Worm (Caenorhabditis elegans) whole organism, young adult: ENCODE results near the gene dnj-1.
"Not testable (repeated sequence)": the region's sequence is repeated elsewhere in the genome, so short reads cannot be mapped to it uniquely, and the experiment has no call there.

ENCODE experiments used
- D2030.7 ChIP-seq: fragments of 200-800 bp; sonication (Bioruptor generic); IDR thresholded peaks from 2 replicates; pipeline ENCODE4 v1.3.6; 2022; ENCODE audit warnings: missing genetic modification reagents, missing genetic modification characterization, missing compliant biosample characterization
- F33H1.4 ChIP-seq: fragments of 200-800 bp; sonication (Bioruptor generic); IDR thresholded peaks from 2 replicates; pipeline ENCODE4 v1.3.6; 2022; ENCODE audit warnings: missing genetic modification reagents, missing genetic modification characterization, missing compliant biosample characterization
- F52B5.7 ChIP-seq: sonication (generic microtip); optimal IDR thresholded peaks from 2 replicates; lab custom pipeline; 2016; ENCODE audit warnings: mild to moderate bottlenecking, missing genetic modification characterization, missing compliant biosample characterization
- T26A5.8 ChIP-seq: sonication (generic microtip); optimal IDR thresholded peaks from 2 replicates; lab custom pipeline; 2016; ENCODE audit warnings: missing genetic modification characterization, missing compliant biosample characterization
- Y95B8A.8 ChIP-seq: fragments of 200-800 bp; sonication (Bioruptor generic); IDR thresholded peaks from 2 replicates; pipeline ENCODE4 v1.3.6; 2022; ENCODE audit warnings: missing genetic modification reagents, missing genetic modification characterization, missing compliant biosample characterization
- ZK185.1 ChIP-seq: sonication (generic microtip); optimal IDR thresholded peaks from 2 replicates; lab custom pipeline; 2016; ENCODE audit warnings: mild to moderate bottlenecking, missing genetic modification characterization, missing compliant biosample characterization; ENCODE audit not compliant: poor library complexity, severe bottlenecking
- ama-1 ChIP-seq, 3 experiments: fragments of 150-350 bp in 1 of 3; sonication (generic microtip) in 2 of 3; optimal IDR thresholded peaks; 2 replicates each; lab custom pipeline; 2014 to 2018; ENCODE audit warnings: missing biosample characterization in 2 of 3, missing genetic modification characterization in 2 of 3, missing genetic modification reagents in 2 of 3
- attf-5 ChIP-seq: fragments of 200-800 bp; sonication (Bioruptor generic); optimal IDR thresholded peaks from 2 replicates; lab custom pipeline; 2018; ENCODE audit warnings: mild to moderate bottlenecking, missing genetic modification characterization, missing compliant biosample characterization
- bed-2 ChIP-seq: fragments of 200-800 bp; sonication (Bioruptor generic); IDR thresholded peaks from 2 replicates; pipeline ENCODE4 v1.3.6; 2022; ENCODE audit warnings: missing genetic modification reagents, missing genetic modification characterization, missing compliant biosample characterization
- cebp-1 ChIP-seq, 2 experiments: fragments of 200-800 bp in 1 of 2; sonication (Bioruptor generic) in 1 of 2; sonication (generic microtip) in 1 of 2; IDR thresholded peaks in 1 of 2; optimal IDR thresholded peaks in 1 of 2; 2 replicates each; pipeline versions ENCODE4 v1.3.6 to Lab custom; 2017 to 2022; ENCODE audit warnings: missing compliant biosample characterization in 2 of 2, missing genetic modification characterization in 2 of 2, mild to moderate bottlenecking in 1 of 2, missing genetic modification reagents in 1 of 2, moderate library complexity in 1 of 2
- ceh-27 ChIP-seq: fragments of 200-800 bp; sonication (Bioruptor generic); optimal IDR thresholded peaks from 2 replicates; lab custom pipeline; 2018; ENCODE audit warnings: mild to moderate bottlenecking, missing genetic modification characterization, moderate library complexity, missing compliant biosample characterization
- dox-1 ChIP-seq: fragments of 200-800 bp; sonication (Bioruptor generic); IDR thresholded peaks from 2 replicates; pipeline ENCODE4 v1.3.6; 2022; ENCODE audit warnings: missing genetic modification reagents, missing genetic modification characterization, missing compliant biosample characterization
- egrh-3 ChIP-seq: fragments of 200-800 bp; sonication (Bioruptor generic); IDR thresholded peaks from 2 replicates; pipeline ENCODE4 v1.3.6; 2022; ENCODE audit warnings: missing genetic modification reagents, missing genetic modification characterization, missing compliant biosample characterization
- ets-4 ChIP-seq: fragments of 200-800 bp; sonication (Bioruptor generic); optimal IDR thresholded peaks from 2 replicates; lab custom pipeline; 2018; ENCODE audit warnings: mild to moderate bottlenecking, missing genetic modification characterization, missing compliant biosample characterization
- gei-17 ChIP-seq: fragments of 200-800 bp; sonication (Bioruptor generic); optimal IDR thresholded peaks from 2 replicates; lab custom pipeline; 2018; ENCODE audit warnings: mild to moderate bottlenecking, missing genetic modification characterization, missing compliant biosample characterization
- hlh-12 ChIP-seq: sonication (generic microtip); optimal IDR thresholded peaks from 2 replicates; lab custom pipeline; 2016; ENCODE audit warnings: missing genetic modification characterization, missing compliant biosample characterization
- hlh-26 ChIP-seq: fragments of 200-800 bp; sonication (Bioruptor generic); conservative IDR thresholded peaks from 2 replicates; pipeline ENCODE4 v1.3.6; 2022; ENCODE audit warnings: missing genetic modification reagents, missing genetic modification characterization, missing compliant biosample characterization
- hmg-1.2 ChIP-seq: fragments of 200-800 bp; sonication (Bioruptor generic); IDR thresholded peaks from 2 replicates; pipeline ENCODE4 v1.3.6; 2022; ENCODE audit warnings: missing genetic modification reagents, missing genetic modification characterization, missing compliant biosample characterization
- hsf-1 ChIP-seq: fragments of 200-800 bp; sonication (Bioruptor generic); IDR thresholded peaks from 2 replicates; pipeline ENCODE4 v1.3.6; 2022; ENCODE audit warnings: missing genetic modification reagents, missing genetic modification characterization, missing compliant biosample characterization
- lin-40 ChIP-seq: sonication (generic microtip); optimal IDR thresholded peaks from 2 replicates; lab custom pipeline; 2016; ENCODE audit warnings: missing genetic modification characterization, mild to moderate bottlenecking, missing compliant biosample characterization, missing genotype, missing genetic modification reagents
- lin-54 ChIP-seq: fragments of 200-800 bp; sonication (Bioruptor generic); optimal IDR thresholded peaks from 2 replicates; lab custom pipeline; 2018; ENCODE audit warnings: mild to moderate bottlenecking, missing genetic modification characterization, missing compliant biosample characterization
- lsl-1 ChIP-seq: fragments of 200-800 bp; sonication (Bioruptor generic); optimal IDR thresholded peaks from 2 replicates; lab custom pipeline; 2018; ENCODE audit warnings: mild to moderate bottlenecking, missing genetic modification characterization, moderate library complexity, missing compliant biosample characterization
- madf-3 ChIP-seq: fragments of 200-800 bp; sonication (Bioruptor generic); IDR thresholded peaks from 2 replicates; pipeline ENCODE4 v1.3.6; 2022; ENCODE audit warnings: missing genetic modification reagents, missing genetic modification characterization, missing compliant biosample characterization
- madf-6 ChIP-seq: fragments of 200-800 bp; sonication (Bioruptor generic); IDR thresholded peaks from 2 replicates; pipeline ENCODE4 v1.3.6; 2022; ENCODE audit warnings: missing genetic modification reagents, missing genetic modification characterization, missing compliant biosample characterization
- madf-8 ChIP-seq: fragments of 200-800 bp; sonication (Bioruptor generic); conservative IDR thresholded peaks from 2 replicates; pipeline ENCODE4 v1.3.6; 2022; ENCODE audit warnings: missing genetic modification reagents, missing genetic modification characterization, missing compliant biosample characterization
- mcd-1 ChIP-seq: fragments of 200-800 bp; sonication (Bioruptor generic); IDR thresholded peaks from 2 replicates; pipeline ENCODE4 v1.3.6; 2022; ENCODE audit warnings: missing genetic modification reagents, missing genetic modification characterization, missing compliant biosample characterization
- nhr-80 ChIP-seq: sonication (generic microtip); optimal IDR thresholded peaks from 2 replicates; lab custom pipeline; 2016; ENCODE audit warnings: missing genetic modification characterization, missing compliant biosample characterization
- xnd-1 ChIP-seq: sonication (generic microtip); optimal IDR thresholded peaks from 2 replicates; lab custom pipeline; 2016; ENCODE audit warnings: missing genotype, missing genetic modification reagents, missing genetic modification characterization, missing compliant biosample characterization
- ztf-28 ChIP-seq: fragments of 200-800 bp; sonication (Bioruptor generic); IDR thresholded peaks from 2 replicates; pipeline ENCODE4 v1.3.6; 2022; ENCODE audit warnings: missing genetic modification reagents, missing genetic modification characterization, missing compliant biosample characterization

The dnj-1 gene

DNA sequence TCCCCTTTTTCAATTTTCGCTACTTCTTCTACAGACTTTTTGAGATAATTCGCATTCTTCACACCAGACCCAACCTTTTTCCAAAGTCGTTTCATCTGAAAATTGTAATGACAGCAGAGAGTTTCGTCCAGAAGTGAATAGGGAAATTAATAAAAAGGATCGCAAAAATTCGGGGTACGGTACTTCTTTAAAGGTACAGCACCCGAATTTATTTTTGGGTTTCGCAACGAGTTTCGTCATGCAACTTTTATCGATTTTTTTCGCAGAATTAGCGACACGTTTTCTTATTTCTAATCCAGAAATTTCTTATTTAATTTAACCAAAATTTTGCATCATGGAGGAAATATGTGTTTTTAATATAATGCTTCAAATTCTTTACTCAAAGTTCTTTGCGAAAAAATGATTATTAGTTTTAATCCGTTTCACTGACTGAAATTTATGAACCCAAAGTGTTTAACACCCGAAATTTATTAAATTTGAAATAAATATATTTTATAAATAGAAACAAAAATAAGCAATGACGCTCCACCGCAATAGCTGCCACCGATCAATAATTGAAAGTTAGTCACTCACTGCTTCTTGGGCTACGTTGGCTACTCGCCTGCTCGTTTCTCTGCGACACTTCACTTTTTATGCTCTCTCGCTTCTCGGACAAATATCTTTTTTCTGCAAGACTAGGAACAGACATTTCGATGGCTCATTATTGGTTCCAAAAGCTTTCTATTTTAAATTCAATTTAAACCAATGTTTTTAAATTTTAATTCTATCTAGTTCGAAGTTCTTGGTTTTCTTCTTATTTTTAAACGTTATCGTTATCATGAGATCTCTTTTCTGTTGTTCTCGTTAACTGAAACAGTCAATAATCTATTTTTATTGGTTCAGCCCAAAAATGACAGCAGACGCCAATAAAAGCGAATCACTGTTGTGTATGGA is at the start of gene dnj-1, which contains the start of gene B0035.15:
dnj-1 (plus strand) TSS at position 883 of the 933 bp plus-strand sequence.
B0035.15 (minus strand) TSS at position 99 of the 933 bp plus-strand sequence.
- TF ChIP-seq egrh-3 (GFP tag; lab: Robert Waterston, UW) = no peak
- peak; percentile 56 for TF ChIP-seq attf-5 (GFP tag; lab: Kevin White, UChicago)
- peak; percentile 30; the same call in 1 of the 2 replicates for TF ChIP-seq hmg-1.2 (GFP tag; lab: Robert Waterston, UW)
- TF ChIP-seq hlh-12 (tag; lab: Kevin White, UChicago) = no peak
- 0 out of 2 replicates have a peak, but pooled peaks have one; percentile 19 for TF ChIP-seq madf-3 (GFP tag; lab: Robert Waterston, UW)
- TF ChIP-seq madf-8 (GFP tag; lab: Robert Waterston, UW) = peak; percentile 34; the same call in 1 of the 2 replicates
- peak; percentile 82 for TF ChIP-seq lsl-1 (GFP tag; lab: Kevin White, UChicago)
- TF ChIP-seq ama-1 (optimal IDR thresholded peaks at IDR 0.05; lab: Kevin White, UChicago) = no peak
- TF ChIP-seq ama-1 (GFP tag; optimal IDR thresholded peaks at IDR 0.05; lab: Kevin White, UChicago) = no peak
- peak; percentile 81 for TF ChIP-seq F33H1.4 (GFP tag; lab: Robert Waterston, UW)
- TF ChIP-seq ceh-27 (GFP tag; lab: Kevin White, UChicago) = no peak
- peak; percentile 68 for TF ChIP-seq mcd-1 (GFP tag; lab: Robert Waterston, UW)
- no peak for TF ChIP-seq T26A5.8
- no peak for TF ChIP-seq bed-2
- 0 out of 2 replicates have a peak, but pooled peaks have one; percentile 19 for TF ChIP-seq D2030.7
- TF ChIP-seq madf-6 (GFP tag; lab: Robert Waterston, UW) = peak; percentile 78
- peak; percentile 19 for TF ChIP-seq lin-40 (tag; lab: Kevin White, UChicago)
- TF ChIP-seq xnd-1 (tag; lab: Kevin White, UChicago) = peak; percentile 69
- no peak for TF ChIP-seq hlh-26 (GFP tag; lab: Robert Waterston, UW)
- no peak for TF ChIP-seq gei-17 (GFP tag; lab: Kevin White, UChicago)
- TF ChIP-seq cebp-1 (GFP tag; IDR thresholded peaks at IDR 0.05; lab: Robert Waterston, UW) = no peak
- TF ChIP-seq cebp-1 (tag; optimal IDR thresholded peaks at IDR 0.05; lab: Kevin White, UChicago) = peak; percentile 42

DNA sequence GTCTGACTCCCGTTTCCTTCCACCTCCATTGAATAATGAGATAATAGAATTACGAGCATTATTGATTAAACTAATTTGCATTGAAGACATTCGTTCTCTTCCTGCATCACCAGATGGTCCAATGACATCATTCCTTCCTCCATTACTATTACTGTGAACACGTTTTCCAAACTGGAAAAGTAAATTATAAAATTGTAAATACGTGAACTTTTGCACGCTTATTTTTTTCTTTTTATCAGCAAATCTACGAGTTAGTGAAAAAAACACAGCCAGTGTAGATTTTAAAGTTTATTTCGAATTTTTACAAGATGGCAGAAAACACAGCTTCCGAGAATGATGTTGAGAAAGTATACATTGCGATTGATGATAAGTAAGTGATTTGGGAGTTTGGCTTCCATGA is 45.1 kb upstream of the dnj-1 start, which contains the start of gene C05C12.1:
C05C12.1 (plus strand) TSS at position 301 of the 400 bp plus-strand sequence.
- TF ChIP-seq ets-4 (GFP tag; lab: Kevin White, UChicago); hmg-1.2 (GFP tag; lab: Robert Waterston, UW); hsf-1 (GFP tag; lab: Robert Waterston, UW): not testable (repeated sequence)

DNA sequence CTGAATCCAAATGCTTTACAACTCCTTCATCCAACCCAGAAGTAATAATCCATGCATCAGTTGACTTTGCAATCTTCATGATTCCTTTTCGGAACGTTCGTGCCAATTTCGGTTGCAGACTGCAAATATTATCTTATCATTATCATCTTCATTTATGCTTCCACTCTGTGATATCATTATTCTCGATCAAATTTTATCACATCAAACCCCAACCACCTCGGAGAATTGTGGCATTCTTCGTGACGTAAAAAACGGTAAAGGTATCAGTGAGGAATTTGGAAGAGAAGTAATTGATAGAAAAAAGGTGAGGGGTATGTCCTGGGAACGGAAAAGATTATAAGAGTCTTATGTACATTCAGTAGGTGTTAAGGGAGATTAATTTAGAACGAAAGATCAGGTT is 41.4 kb upstream of the dnj-1 start:
- TF ChIP-seq ZK185.1 (tag; lab: Kevin White, UChicago) (no peak), dox-1 (GFP tag; lab: Robert Waterston, UW) (peak; percentile 57), ets-4 (GFP tag; lab: Kevin White, UChicago) (peak; percentile 56), ztf-28 (GFP tag; lab: Robert Waterston, UW) (no peak), F52B5.7 (tag; lab: Kevin White, UChicago) (no peak), lin-54 (GFP tag; lab: Kevin White, UChicago) (no peak), nhr-80 (tag; lab: Kevin White, UChicago) (peak; percentile 95)

DNA sequence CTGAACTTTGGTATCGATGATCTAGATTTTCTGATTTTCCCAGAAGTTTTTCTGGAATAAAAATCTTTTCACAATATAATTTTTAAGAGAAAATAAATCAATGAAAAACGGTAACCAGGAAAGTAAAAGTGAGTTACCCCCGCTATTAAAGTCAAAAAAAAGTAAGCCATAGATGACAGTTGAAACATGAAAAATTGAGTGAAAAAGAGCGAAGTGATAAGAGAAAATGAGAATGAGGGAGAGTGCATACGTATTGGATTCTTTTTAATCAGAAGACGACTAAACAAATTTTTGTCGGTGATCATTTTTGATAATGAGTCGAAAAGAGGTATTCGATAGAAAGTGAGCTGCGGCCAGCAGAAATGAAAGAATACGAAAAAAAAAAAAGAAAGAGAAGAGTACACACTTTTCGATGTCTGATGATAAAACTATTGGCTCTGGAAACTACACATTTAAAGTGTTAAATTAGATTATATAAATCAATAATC is 39.3 kb upstream of the dnj-1 start, which contains the start of gene gtl-1:
gtl-1 (minus strand) TSS at position 51 of the 488 bp plus-strand sequence.
- TF ChIP-seq Y95B8A.8 (no peak), nhr-80 (tag; lab: Kevin White, UChicago) (peak; percentile 97)
